Fruit fly (Drosophila melanogaster) S2 (cell line): Measurements from ENCODE around the gene CG13705.

ENCODE experiments used
- CG8478 ChIP-seq: fragments of >200 bp; optimal IDR thresholded peaks from 2 replicates; lab custom pipeline; 2018
- CTCF ChIP-seq, 2 experiments: fragments of >200 bp; optimal IDR thresholded peaks; 2 replicates each; lab custom pipeline; 2018

DNA sequence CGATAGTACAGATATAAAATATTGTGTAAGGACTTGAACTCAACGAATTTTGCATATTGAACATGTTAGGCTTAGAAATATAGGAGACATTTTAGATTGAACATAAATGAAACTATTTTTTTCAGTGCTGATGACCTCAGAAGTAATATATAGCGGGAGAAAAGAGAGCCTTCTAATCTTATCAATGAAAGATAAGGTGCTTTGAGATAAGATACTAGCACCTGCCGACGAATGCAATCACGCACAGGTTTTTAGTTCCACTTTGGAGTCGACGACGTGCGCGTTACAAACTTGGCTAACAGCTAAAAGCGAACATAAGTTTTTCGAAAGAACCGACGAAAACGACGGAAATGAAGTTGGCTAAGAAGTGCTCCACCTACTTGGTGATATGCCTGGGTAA is 2.0 kb downstream of the CG13705 start, which contains the start of gene hoka:
- TF ChIP-seq CTCF (optimal IDR thresholded peaks at IDR 0.05; lab: Kevin White, UChicago): no peak
- no peak for TF ChIP-seq CG8478
